Worm (Caenorhabditis elegans): ENCODE data around the gene F08A7.1.

Gene F08A7.1

DNA sequence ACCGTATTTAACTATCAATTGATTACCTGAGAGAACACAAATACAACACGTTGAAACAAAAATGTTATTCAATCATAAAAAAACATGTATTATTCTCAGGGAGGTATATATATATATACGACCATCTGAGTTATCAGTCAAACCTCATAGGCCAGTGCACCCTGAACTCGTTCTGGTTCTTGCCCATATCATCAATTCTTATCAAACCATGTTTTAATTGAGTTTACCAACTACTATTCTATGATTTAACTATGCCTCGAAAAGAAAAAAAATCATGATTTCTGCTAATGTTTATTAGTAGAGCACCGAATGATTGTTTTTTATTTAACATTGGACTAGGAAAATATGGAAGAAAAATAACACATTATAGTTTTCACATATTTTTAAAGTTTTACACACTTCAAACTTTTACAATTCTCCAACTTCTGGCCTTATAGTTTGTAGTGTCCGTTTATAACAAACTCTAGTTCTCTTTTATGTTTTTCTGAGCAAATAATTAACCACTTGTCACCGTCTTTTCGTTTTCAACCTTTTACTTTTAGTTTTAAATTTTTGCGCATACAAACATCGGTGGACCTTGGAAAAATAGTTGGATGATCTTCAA is 8.1 kb upstream of the F08A7.1 start:
- TF ChIP-seq pha-4 (tag; optimal IDR thresholded peaks at IDR 0.05): no peak
- no peak for TF ChIP-seq nhr-28 (tag; optimal IDR thresholded peaks at IDR 0.05)
- no peak for TF ChIP-seq zip-8 (tag; optimal IDR thresholded peaks at IDR 0.05)

DNA sequence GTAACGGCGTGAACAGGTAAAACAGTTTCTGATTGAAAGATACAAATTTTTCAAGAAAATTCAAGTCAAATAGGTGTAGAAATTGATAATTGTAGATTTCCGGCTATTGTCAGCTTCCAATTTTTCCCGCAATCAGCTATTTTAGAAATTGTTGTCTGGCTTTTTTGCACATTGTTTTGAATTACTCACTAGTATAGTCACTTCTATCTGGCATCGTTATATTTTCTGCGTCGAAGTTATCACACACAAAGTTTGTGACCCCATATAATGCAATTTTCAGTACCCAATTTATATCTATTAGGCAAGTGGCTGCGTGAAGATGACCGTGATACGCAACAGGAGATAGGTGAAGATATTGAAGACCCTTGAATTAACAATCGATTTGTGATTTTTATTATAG is 5.2 kb upstream of the F08A7.1 start:
- no peak for TF ChIP-seq lsy-2 (tag; optimal IDR thresholded peaks at IDR 0.05)
- TF ChIP-seq tbx-8 (GFP tag; optimal IDR thresholded peaks at IDR 0.05): no peak
- no peak for TF ChIP-seq M03D4.4 (tag; optimal IDR thresholded peaks at IDR 0.05)
- no peak for TF ChIP-seq zip-8 (tag; optimal IDR thresholded peaks at IDR 0.05)
- no peak for TF ChIP-seq pha-4 (tag; optimal IDR thresholded peaks at IDR 0.05)

DNA sequence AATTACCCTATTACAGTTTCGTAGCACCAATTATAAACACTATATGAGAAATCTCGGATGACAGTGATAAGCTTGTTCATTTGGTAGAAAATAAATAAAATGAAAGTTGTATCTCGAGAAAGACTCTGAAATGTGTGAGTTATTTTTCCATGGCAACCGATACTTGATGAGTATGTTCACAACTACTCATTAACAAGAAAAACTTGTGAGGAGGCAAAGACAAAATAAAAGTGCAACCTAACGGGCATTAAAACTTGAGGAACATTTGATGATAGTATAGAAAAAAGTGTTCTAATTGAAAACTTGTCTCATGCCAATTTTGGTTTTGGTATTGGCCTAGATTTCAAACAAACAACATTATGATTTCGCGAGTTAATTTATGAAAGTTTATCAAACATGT is 3.9 kb upstream of the F08A7.1 start, which contains the start of gene gcy-27:
TSS of gene gcy-27 (minus strand) at position 101 of the 400 bp plus-strand sequence.
- TF ChIP-seq nhr-28 (tag; optimal IDR thresholded peaks at IDR 0.05) (no peak), hlh-1 (tag; optimal IDR thresholded peaks at IDR 0.05) (no peak), drap-1 (GFP tag; optimal IDR thresholded peaks at IDR 0.05) (no peak), sem-2 (GFP tag; optimal IDR thresholded peaks at IDR 0.05) (no peak), lin-32 (GFP tag; optimal IDR thresholded peaks at IDR 0.05) (no peak), ceh-83 (GFP tag; optimal IDR thresholded peaks at IDR 0.05) (no peak), lsy-2 (tag; optimal IDR thresholded peaks at IDR 0.05) (no peak), unc-120 (tag; optimal IDR thresholded peaks at IDR 0.05; ENCODE audit: poor library complexity, severe bottlenecking) (no peak), ceh-39 (tag; optimal IDR thresholded peaks at IDR 0.05) (no peak)

DNA sequence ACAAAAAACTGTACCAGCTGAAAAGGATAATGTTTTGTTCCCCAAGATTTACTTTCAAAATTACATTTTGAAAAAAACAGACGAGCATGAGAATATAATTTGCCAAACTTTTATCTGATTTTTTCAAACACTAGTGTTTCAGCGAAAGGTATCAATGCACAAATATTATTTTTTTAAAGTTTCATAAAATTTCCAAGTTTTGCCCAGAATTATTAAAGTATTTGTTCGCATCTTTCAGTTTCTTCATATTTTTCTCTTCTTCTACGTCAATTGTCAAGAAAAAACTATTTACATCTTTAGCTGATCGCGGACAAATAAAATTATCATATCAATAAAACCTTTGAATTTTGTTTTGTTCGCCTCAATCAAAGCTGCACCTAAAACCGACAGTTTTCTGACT is 3.4 kb upstream of the F08A7.1 start, which contains the start of gene C06A12.8:
TSS of gene C06A12.8 (plus strand) at position 301 of the 400 bp plus-strand sequence.
- TF ChIP-seq ceh-39 (tag; optimal IDR thresholded peaks at IDR 0.05) (no peak), sem-2 (GFP tag; optimal IDR thresholded peaks at IDR 0.05) (no peak), nhr-76 (tag; optimal IDR thresholded peaks at IDR 0.05) (no peak), ztf-11 (tag; optimal IDR thresholded peaks at IDR 0.05) (no peak), bed-3 (GFP tag; optimal IDR thresholded peaks at IDR 0.05) (no peak)

DNA sequence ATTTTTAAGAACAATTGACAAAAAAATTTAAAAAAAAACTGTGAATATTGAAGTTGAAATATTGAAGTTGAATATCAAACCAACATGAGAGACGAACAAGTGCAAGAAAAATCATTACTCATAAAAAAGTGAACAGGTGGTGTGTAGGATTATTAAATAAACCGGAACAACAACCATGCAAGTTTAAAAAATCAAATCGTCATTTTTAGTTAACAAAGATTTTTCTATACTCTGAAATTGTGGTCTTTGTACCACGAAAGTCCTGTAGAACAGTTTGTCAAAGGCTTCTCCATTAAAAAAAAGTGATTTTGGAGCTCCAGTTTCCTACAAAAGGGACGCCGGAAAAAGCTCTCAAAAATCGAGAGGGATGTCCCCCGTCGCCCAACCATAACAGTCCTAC is 406 bp upstream of the F08A7.1 start, which contains the start of gene C06A12.19:
TSS of gene C06A12.19 (minus strand) at position 101 of the 400 bp plus-strand sequence.
- no peak for TF ChIP-seq ceh-39 (tag; optimal IDR thresholded peaks at IDR 0.05)
- TF ChIP-seq nhr-237 (tag; optimal IDR thresholded peaks at IDR 0.05): no peak
- no peak for TF ChIP-seq nhr-2 (tag; optimal IDR thresholded peaks at IDR 0.05)
- TF ChIP-seq lin-32 (GFP tag; optimal IDR thresholded peaks at IDR 0.05): no peak
- TF ChIP-seq unc-62 (GFP tag; optimal IDR thresholded peaks at IDR 0.05): no peak
- TF ChIP-seq mep-1 (tag; optimal IDR thresholded peaks at IDR 0.05): no peak
- no peak for TF ChIP-seq ces-1 (GFP tag; optimal IDR thresholded peaks at IDR 0.05)
- no peak for TF ChIP-seq unc-39 (tag; optimal IDR thresholded peaks at IDR 0.05)
- no peak for TF ChIP-seq sem-2 (GFP tag; optimal IDR thresholded peaks at IDR 0.05)
- no peak for TF ChIP-seq ceh-83 (GFP tag; optimal IDR thresholded peaks at IDR 0.05)
- TF ChIP-seq nhr-76 (tag; optimal IDR thresholded peaks at IDR 0.05): no peak
- TF ChIP-seq elt-1 (tag; optimal IDR thresholded peaks at IDR 0.05; ENCODE audit: borderline replicate concordance, insufficient read depth): no peak
- TF ChIP-seq sptf-1 (tag; optimal IDR thresholded peaks at IDR 0.05): no peak
- no peak for TF ChIP-seq mab-5 (tag; optimal IDR thresholded peaks at IDR 0.05)

DNA sequence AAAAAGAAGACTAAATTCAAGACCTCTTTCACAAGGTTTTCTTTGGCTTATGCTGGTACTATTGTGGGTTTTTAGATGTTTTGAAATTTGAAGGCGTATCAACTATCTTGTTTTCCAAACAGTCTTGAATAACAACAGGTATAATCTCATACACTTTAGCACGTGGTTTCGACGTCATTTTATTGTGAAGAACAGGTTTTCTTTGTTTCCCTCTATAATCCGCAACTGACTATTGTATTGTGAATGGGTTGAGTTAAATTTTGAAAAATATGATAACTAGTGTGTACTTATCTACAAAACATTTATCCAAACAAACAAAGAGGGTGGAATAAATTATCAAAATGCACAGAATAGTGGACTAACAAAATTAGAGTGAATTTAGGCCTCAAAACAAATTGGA is 853 bp downstream of the F08A7.1 start:
- TF ChIP-seq sem-2 (GFP tag; optimal IDR thresholded peaks at IDR 0.05): no peak
- TF ChIP-seq nhr-12 (tag; optimal IDR thresholded peaks at IDR 0.05): no peak
- TF ChIP-seq ceh-39 (tag; optimal IDR thresholded peaks at IDR 0.05): no peak
- no peak for TF ChIP-seq ztf-11 (tag; optimal IDR thresholded peaks at IDR 0.05)
- TF ChIP-seq unc-120 (tag; optimal IDR thresholded peaks at IDR 0.05; ENCODE audit: poor library complexity, severe bottlenecking): no peak
- no peak for TF ChIP-seq drap-1 (GFP tag; optimal IDR thresholded peaks at IDR 0.05)
- TF ChIP-seq mls-2 (tag; optimal IDR thresholded peaks at IDR 0.05): no peak
- TF ChIP-seq lin-13 (tag; optimal IDR thresholded peaks at IDR 0.05): no peak
- TF ChIP-seq pha-4 (tag; optimal IDR thresholded peaks at IDR 0.05): no peak
- no peak for TF ChIP-seq elt-1 (tag; optimal IDR thresholded peaks at IDR 0.05; ENCODE audit: borderline replicate concordance, insufficient read depth)
- TF ChIP-seq mab-5 (tag; optimal IDR thresholded peaks at IDR 0.05): no peak
- TF ChIP-seq hlh-1 (tag; optimal IDR thresholded peaks at IDR 0.05): no peak
- TF ChIP-seq snpc-4 (tag; optimal IDR thresholded peaks at IDR 0.05): no peak
- TF ChIP-seq unc-62 (GFP tag; optimal IDR thresholded peaks at IDR 0.05): no peak
- TF ChIP-seq cnd-1 (tag; optimal IDR thresholded peaks at IDR 0.05): no peak
- no peak for TF ChIP-seq mep-1 (tag; optimal IDR thresholded peaks at IDR 0.05)
- no peak for TF ChIP-seq bed-3 (GFP tag; optimal IDR thresholded peaks at IDR 0.05)
- no peak for TF ChIP-seq ceh-43 (GFP tag; optimal IDR thresholded peaks at IDR 0.05)
- no peak for TF ChIP-seq unc-39 (tag; optimal IDR thresholded peaks at IDR 0.05)
